Fruit fly (Drosophila melanogaster) whole organism: ENCODE data around the gene CG34174.

Experiments used
- Dll ChIP-seq: fragments of >200 bp; optimal IDR thresholded peaks from 2 replicates; lab custom pipeline; 2017
- pan ChIP-seq: fragments of >200 bp; optimal IDR thresholded peaks from 2 replicates; lab custom pipeline; 2017
- psq ChIP-seq: fragments of >200 bp; optimal IDR thresholded peaks from 2 replicates; lab custom pipeline; 2017

- TF ChIP-seq psq (no peak), pan (lab: Kevin White, UChicago) (no peak), Dll (lab: Kevin White, UChicago) (no peak)
Measured at dm6 chr2L:2173191-2173590, 40.9 kb upstream of the CG34174 start.
